Worm (Caenorhabditis elegans) whole organism, L1 larva: ENCODE data around the gene cpna-1.

Experiments used
- C34B4.2 ChIP-seq: sonication (generic microtip); optimal IDR thresholded peaks from 2 replicates; lab custom pipeline; 2017; ENCODE audit warnings: mild to moderate bottlenecking, missing genetic modification characterization, missing compliant biosample characterization
- F16B12.6 ChIP-seq: fragments of 150-350 bp; optimal IDR thresholded peaks from 2 replicates; lab custom pipeline; 2014; ENCODE audit warnings: missing biosample characterization, missing genetic modification characterization
- Y116A8C.19 ChIP-seq: sonication (generic microtip); optimal IDR thresholded peaks from 2 replicates; lab custom pipeline; 2016; ENCODE audit warnings: missing compliant biosample characterization, missing genetic modification characterization, borderline replicate concordance
- alr-1 ChIP-seq: fragments of 200-800 bp; sonication (Bioruptor generic); optimal IDR thresholded peaks from 2 replicates; lab custom pipeline; 2018; ENCODE audit warnings: borderline replicate concordance, mild to moderate bottlenecking, missing genetic modification characterization, missing compliant biosample characterization
- ama-1 ChIP-seq: fragments of 150-350 bp; optimal IDR thresholded peaks from 2 replicates; lab custom pipeline; 2014
- blmp-1 ChIP-seq: fragments of 150-350 bp; optimal IDR thresholded peaks from 2 replicates; lab custom pipeline; 2014; ENCODE audit warnings: missing biosample characterization, missing genetic modification characterization
- ceh-82 ChIP-seq, 3 experiments: fragments of 150-350 bp in 1 of 3; sonication (generic microtip) in 2 of 3; optimal IDR thresholded peaks; 2 replicates each; lab custom pipeline; 2014 to 2017; ENCODE audit warnings: missing biosample characterization in 3 of 3, missing genetic modification characterization in 3 of 3
- ceh-90 ChIP-seq: sonication (generic microtip); optimal IDR thresholded peaks from 2 replicates; lab custom pipeline; 2016; ENCODE audit warnings: missing genetic modification characterization, missing compliant biosample characterization
- ces-1 ChIP-seq: fragments of 150-350 bp; optimal IDR thresholded peaks from 2 replicates; lab custom pipeline; 2014; ENCODE audit warnings: missing biosample characterization, missing genetic modification reagents, missing genetic modification characterization
- dsc-1 ChIP-seq: sonication (generic microtip); optimal IDR thresholded peaks from 2 replicates; lab custom pipeline; 2016; ENCODE audit warnings: mild to moderate bottlenecking, missing genetic modification characterization, missing compliant biosample characterization
- efl-1 ChIP-seq, 4 experiments: fragments of 150-350 bp; optimal IDR thresholded peaks in 3 of 4; peaks in 1 of 4; 1 replicate in 1 of 4; 2 replicates in 3 of 4; lab custom pipeline; 2014; ENCODE audit warnings: missing biosample characterization in 2 of 4, missing genetic modification characterization in 2 of 4, missing genetic modification reagents in 2 of 4
- egl-27 ChIP-seq, 2 experiments: fragments of 150-350 bp in 1 of 2; sonication (generic microtip); optimal IDR thresholded peaks; 3 replicates each; lab custom pipeline; 2017 to 2018; ENCODE audit warnings: missing biosample characterization in 2 of 2, missing genetic modification characterization in 2 of 2, missing genetic modification reagents in 2 of 2
- fkh-4 ChIP-seq: sonication (generic microtip); optimal IDR thresholded peaks from 2 replicates; lab custom pipeline; 2016; ENCODE audit warnings: missing compliant biosample characterization, missing genetic modification characterization, borderline replicate concordance
- grh-1 ChIP-seq: fragments of 200-800 bp; sonication (Bioruptor generic); IDR thresholded peaks from 2 replicates; pipeline ENCODE4 v1.3.6; 2022; ENCODE audit warnings: missing genetic modification reagents, missing genetic modification characterization, missing compliant biosample characterization
- hlh-17 ChIP-seq: fragments of 200-800 bp; sonication (Bioruptor generic); optimal IDR thresholded peaks from 2 replicates; lab custom pipeline; 2018; ENCODE audit warnings: missing genetic modification characterization, mild to moderate bottlenecking, missing compliant biosample characterization, moderate library complexity, borderline replicate concordance
- hpl-2 ChIP-seq: fragments of 150-350 bp; optimal IDR thresholded peaks from 2 replicates; lab custom pipeline; 2014; ENCODE audit warnings: missing biosample characterization, missing genetic modification reagents, missing genetic modification characterization
- irx-1 ChIP-seq: sonication (generic microtip); optimal IDR thresholded peaks from 2 replicates; lab custom pipeline; 2016; ENCODE audit warnings: missing genetic modification characterization, missing compliant biosample characterization
- isw-1 ChIP-seq: fragments of 200-800 bp; sonication (Bioruptor generic); IDR thresholded peaks from 2 replicates; pipeline ENCODE4 v1.3.6; 2022; ENCODE audit warnings: missing genetic modification characterization, missing compliant biosample characterization
- lin-35 ChIP-seq, 2 experiments: fragments of 150-350 bp; optimal IDR thresholded peaks; 2 replicates each; lab custom pipeline; 2014; ENCODE audit warnings: missing biosample characterization in 2 of 2, missing genetic modification characterization in 2 of 2, missing genetic modification reagents in 2 of 2
- mab-9 ChIP-seq: fragments of 200-800 bp; sonication (Bioruptor generic); IDR thresholded peaks from 2 replicates; pipeline ENCODE4 v1.3.6; 2022; ENCODE audit warnings: missing genetic modification reagents, missing genetic modification characterization, missing compliant biosample characterization
- mdl-1 ChIP-seq, 2 experiments: fragments of 150-350 bp; optimal IDR thresholded peaks; 2 replicates each; lab custom pipeline; 2014 to 2017; ENCODE audit warnings: missing biosample characterization in 2 of 2, missing genetic modification characterization in 2 of 2, inconsistent platforms in 1 of 2
- mef-2 ChIP-seq: fragments of 150-350 bp; optimal IDR thresholded peaks from 2 replicates; lab custom pipeline; 2014; ENCODE audit warnings: missing biosample characterization, missing genetic modification characterization
- nhr-12 ChIP-seq: sonication (generic microtip); optimal IDR thresholded peaks from 2 replicates; lab custom pipeline; 2017; ENCODE audit warnings: missing biosample characterization, missing genetic modification characterization
- nhr-19 ChIP-seq: fragments of 200-800 bp; sonication (Bioruptor generic); conservative IDR thresholded peaks from 2 replicates; pipeline ENCODE4 v1.3.6; 2022; ENCODE audit warnings: missing genetic modification characterization, missing compliant biosample characterization
- nhr-20 ChIP-seq: sonication (generic microtip); optimal IDR thresholded peaks from 2 replicates; lab custom pipeline; 2016; ENCODE audit warnings: mild to moderate bottlenecking, missing genetic modification characterization, missing compliant biosample characterization
- nhr-28 ChIP-seq: fragments of 150-350 bp; optimal IDR thresholded peaks from 2 replicates; lab custom pipeline; 2014; ENCODE audit warnings: missing biosample characterization, missing genetic modification characterization
- nhr-71 ChIP-seq: sonication (generic microtip); optimal IDR thresholded peaks from 2 replicates; lab custom pipeline; 2016; ENCODE audit warnings: mild to moderate bottlenecking, missing genetic modification characterization, moderate library complexity, missing compliant biosample characterization
- nhr-76 ChIP-seq: sonication (generic microtip); optimal IDR thresholded peaks from 2 replicates; lab custom pipeline; 2017; ENCODE audit warnings: missing biosample characterization, missing genetic modification characterization
- nhr-77 ChIP-seq: fragments of 150-350 bp; optimal IDR thresholded peaks from 2 replicates; lab custom pipeline; 2014; ENCODE audit warnings: missing biosample characterization, missing genetic modification characterization
- nhr-84 ChIP-seq: sonication (generic microtip); optimal IDR thresholded peaks from 2 replicates; lab custom pipeline; 2017; ENCODE audit warnings: missing biosample characterization, missing genetic modification characterization
- nhr-85 ChIP-seq: sonication (generic microtip); peaks from one replicate; lab custom pipeline; 2016; ENCODE audit warnings: missing genetic modification characterization, inconsistent platforms, missing compliant biosample characterization
- nhr-90 ChIP-seq: sonication (generic microtip); optimal IDR thresholded peaks from 2 replicates; lab custom pipeline; 2016; ENCODE audit warnings: mild to moderate bottlenecking, missing genetic modification characterization, missing compliant biosample characterization; ENCODE audit not compliant: poor library complexity
- pax-3 ChIP-seq: fragments of 200-800 bp; sonication (Bioruptor generic); optimal IDR thresholded peaks from 2 replicates; lab custom pipeline; 2018; ENCODE audit warnings: mild to moderate bottlenecking, missing genetic modification characterization, moderate library complexity, missing compliant biosample characterization
- rnt-1 ChIP-seq: sonication (generic microtip); optimal IDR thresholded peaks from 2 replicates; lab custom pipeline; 2016; ENCODE audit warnings: mild to moderate bottlenecking, missing genetic modification characterization, moderate library complexity, missing compliant biosample characterization
- skn-1 ChIP-seq: fragments of 150-350 bp; optimal IDR thresholded peaks from 2 replicates; lab custom pipeline; 2014; ENCODE audit warnings: missing biosample characterization, missing genetic modification characterization
- snpc-4 ChIP-seq: fragments of 150-350 bp; optimal IDR thresholded peaks from 2 replicates; lab custom pipeline; 2014; ENCODE audit warnings: missing biosample characterization, missing genetic modification characterization
- sox-4 ChIP-seq: sonication (generic microtip); optimal IDR thresholded peaks from 2 replicates; lab custom pipeline; 2016; ENCODE audit warnings: missing genetic modification characterization, missing compliant biosample characterization
- swsn-7 ChIP-seq: sonication (generic microtip); optimal IDR thresholded peaks from 2 replicates; lab custom pipeline; 2016; ENCODE audit warnings: missing genetic modification characterization, missing compliant biosample characterization
- unc-130 ChIP-seq: fragments of 150-350 bp; optimal IDR thresholded peaks from 2 replicates; lab custom pipeline; 2017; ENCODE audit warnings: missing biosample characterization, missing genetic modification characterization, inconsistent platforms
- unc-30 ChIP-seq: sonication (generic microtip); optimal IDR thresholded peaks from 2 replicates; lab custom pipeline; 2017; ENCODE audit warnings: missing biosample characterization, missing genetic modification characterization
- unc-62 ChIP-seq: fragments of 150-350 bp; optimal IDR thresholded peaks from 2 replicates; lab custom pipeline; 2014; ENCODE audit warnings: missing biosample characterization, missing genetic modification reagents, missing genetic modification characterization
- unc-86 ChIP-seq: sonication (generic microtip); optimal IDR thresholded peaks from 2 replicates; lab custom pipeline; 2016; ENCODE audit warnings: missing genetic modification characterization, missing compliant biosample characterization
- vab-15 ChIP-seq: sonication (generic microtip); optimal IDR thresholded peaks from 2 replicates; lab custom pipeline; 2017; ENCODE audit warnings: missing genotype, mild to moderate bottlenecking, missing genetic modification characterization, missing compliant biosample characterization
- zag-1 ChIP-seq: fragments of 150-350 bp; optimal IDR thresholded peaks from 2 replicates; lab custom pipeline; 2014; ENCODE audit warnings: missing biosample characterization, missing genetic modification characterization
- ztf-4 ChIP-seq: fragments of 150-350 bp; optimal IDR thresholded peaks from 2 replicates; lab custom pipeline; 2014; ENCODE audit warnings: missing biosample characterization, missing genetic modification characterization

Gene cpna-1

DNA sequence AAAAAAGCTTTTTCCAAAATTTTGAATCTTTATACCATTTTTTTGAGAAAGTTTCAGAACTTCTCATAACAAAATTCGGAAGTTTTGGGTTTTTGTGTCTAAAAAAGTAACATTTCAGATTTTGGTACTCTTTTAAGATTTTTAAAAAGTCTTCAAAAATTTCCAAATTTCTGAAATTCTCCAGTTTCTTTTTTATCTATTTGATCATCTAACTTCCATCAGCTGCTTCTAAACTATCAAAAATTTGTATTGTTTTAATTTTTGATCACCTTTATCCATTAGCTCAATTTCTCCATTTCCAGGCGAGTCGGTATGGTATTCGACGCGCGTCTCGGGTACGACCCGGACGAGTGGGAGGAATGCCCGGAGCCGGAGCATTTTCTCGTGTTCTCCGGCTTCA lies at the start of gene cpna-1:
Gene cpna-1, plus strand, starts transcription at position 301 of the 400 bp plus-strand sequence.
- TF ChIP-seq nhr-85 (tag; lab: Kevin White, UChicago) = no peak
- TF ChIP-seq nhr-71 (tag; lab: Kevin White, UChicago) = no peak
- TF ChIP-seq F16B12.6 (tag; lab: Kevin White, UChicago) = no peak
- no peak for TF ChIP-seq zag-1 (tag; lab: Kevin White, UChicago)
- TF ChIP-seq nhr-77 (tag; lab: Kevin White, UChicago) = no peak
- no peak for TF ChIP-seq rnt-1 (tag; lab: Kevin White, UChicago)
- TF ChIP-seq unc-86 (tag; lab: Kevin White, UChicago) = no peak
- no peak for TF ChIP-seq vab-15 (tag; lab: Kevin White, UChicago)
- TF ChIP-seq unc-130 (tag; lab: Kevin White, UChicago) = no peak
- no peak for TF ChIP-seq ceh-90 (tag; lab: Kevin White, UChicago)
- no peak for TF ChIP-seq skn-1 (tag; lab: Kevin White, UChicago)

DNA sequence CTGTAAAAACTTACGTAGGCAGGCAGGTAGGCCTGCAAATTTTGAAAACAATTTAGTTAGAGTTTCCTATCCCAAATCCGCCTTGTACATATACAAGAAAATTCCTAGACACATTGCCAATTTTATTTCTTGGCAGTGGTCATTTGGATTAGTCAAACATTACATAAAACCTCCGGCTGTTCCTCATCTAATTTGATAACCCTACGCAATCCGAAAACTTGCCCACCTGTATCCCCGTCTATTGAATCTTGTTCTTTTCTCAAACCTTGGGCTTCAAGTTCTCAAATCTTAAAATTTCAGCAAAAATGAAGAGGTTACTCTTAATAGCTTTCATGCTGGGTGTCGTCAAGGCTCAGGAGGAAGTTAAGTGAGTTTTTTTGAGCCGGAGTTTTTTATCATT lies 40.4 kb upstream of the cpna-1 start, which contains the start of gene F56D3.1:
Gene F56D3.1, plus strand, starts transcription at position 301 of the 400 bp plus-strand sequence.
- TF ChIP-seq alr-1 (tag; lab: Kevin White, UChicago) (no peak), unc-62 (no peak), grh-1 (GFP tag; lab: Robert Waterston, UW) (no peak), hlh-17 (GFP tag; lab: Kevin White, UChicago) (no peak), mab-9 (GFP tag; lab: Robert Waterston, UW) (no peak), snpc-4 (tag; lab: Kevin White, UChicago) (no peak), ces-1 (no peak), unc-30 (tag; lab: Kevin White, UChicago) (no peak), nhr-12 (no peak), C34B4.2 (tag; lab: Kevin White, UChicago) (no peak), irx-1 (tag; lab: Kevin White, UChicago) (no peak), ztf-4 (tag; lab: Kevin White, UChicago) (no peak), ceh-82 (tag; optimal IDR thresholded peaks at IDR 0.05; lab: Kevin White, UChicago) (no peak), ceh-90 (tag; lab: Kevin White, UChicago) (no peak), mef-2 (tag; lab: Kevin White, UChicago) (no peak), zag-1 (tag; lab: Kevin White, UChicago) (no peak), pax-3 (no peak), unc-130 (tag; lab: Kevin White, UChicago) (no peak), fkh-4 (no peak), dsc-1 (no peak)

DNA sequence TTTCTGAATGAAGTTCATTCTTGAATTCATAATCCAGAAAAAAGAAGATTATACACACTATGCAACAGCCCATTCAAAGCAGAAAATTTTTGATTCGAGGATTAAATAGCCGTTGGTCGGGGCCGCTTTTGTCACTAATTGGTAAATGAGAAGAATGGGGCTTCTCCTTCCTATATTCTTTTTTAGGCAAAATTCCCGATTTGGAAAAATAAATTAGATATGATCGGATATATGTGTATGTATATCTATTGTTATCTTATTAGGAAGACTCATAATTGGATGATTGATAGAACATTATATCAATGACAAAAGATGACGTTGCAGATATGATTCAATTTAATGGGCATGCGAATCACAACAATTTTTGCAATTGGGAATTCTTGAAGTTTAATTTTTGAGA lies 36.3 kb upstream of the cpna-1 start:
- TF ChIP-seq dsc-1 = peak; percentile 93
- TF ChIP-seq mab-9 (GFP tag; lab: Robert Waterston, UW) = no peak
- TF ChIP-seq swsn-7 (tag; lab: Kevin White, UChicago) = no peak
- TF ChIP-seq efl-1 (optimal IDR thresholded peaks at IDR 0.05; lab: Kevin White, UChicago) = no peak
- TF ChIP-seq efl-1 (GFP tag; optimal IDR thresholded peaks at IDR 0.05 in 1 of 2; lab: Kevin White, UChicago) = peak in 1 of 2 experiments; percentile 31

DNA sequence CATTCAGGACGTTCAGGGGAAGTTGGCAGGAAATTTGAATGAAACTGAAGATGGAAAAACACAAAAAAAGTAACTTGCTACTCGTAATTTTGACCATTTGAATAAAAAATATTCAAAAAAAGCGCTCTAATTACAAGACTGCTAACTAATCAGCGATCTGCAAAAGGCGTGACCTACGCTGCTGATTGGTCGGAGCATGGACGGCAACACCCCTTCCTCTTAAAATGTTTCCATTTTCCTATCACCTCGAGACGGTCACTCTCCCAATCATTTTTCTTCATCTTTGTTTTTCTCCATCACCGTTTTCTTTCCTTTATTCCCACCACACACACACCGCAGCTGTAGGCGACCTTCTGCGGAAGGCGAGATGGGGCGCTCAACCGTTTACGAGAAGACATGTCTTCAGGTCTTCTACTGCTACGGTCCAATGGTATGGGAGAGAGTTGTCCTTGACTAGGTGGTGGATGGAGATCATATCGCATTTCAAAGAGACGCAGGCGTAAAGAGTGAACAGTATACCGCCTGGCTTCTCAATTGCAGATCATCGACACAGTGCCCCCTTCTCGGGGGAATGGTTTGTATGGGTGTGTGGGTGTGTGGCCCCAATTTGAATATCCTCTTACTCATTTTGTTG lies 34.8 kb upstream of the cpna-1 start:
- TF ChIP-seq nhr-76 (tag; lab: Kevin White, UChicago) = no peak
- TF ChIP-seq lin-35 (GFP tag; optimal IDR thresholded peaks at IDR 0.05; lab: Kevin White, UChicago) = peak in 1 of 2 experiments; percentile 21
- TF ChIP-seq sox-4 (tag; lab: Kevin White, UChicago) = no peak
- no peak for TF ChIP-seq ama-1 (lab: Kevin White, UChicago)
- peak in 1 of 2 experiments; percentile 11 for TF ChIP-seq mdl-1 (tag; optimal IDR thresholded peaks at IDR 0.05; lab: Kevin White, UChicago)
- TF ChIP-seq efl-1 (optimal IDR thresholded peaks at IDR 0.05; lab: Kevin White, UChicago) = no peak
- peak; percentile 3 to 50 for TF ChIP-seq efl-1 (GFP tag; optimal IDR thresholded peaks at IDR 0.05 in 1 of 2; lab: Kevin White, UChicago)
- no peak for TF ChIP-seq hpl-2 (GFP tag; lab: Kevin White, UChicago)
- no peak for TF ChIP-seq vab-15 (tag; lab: Kevin White, UChicago)
- no peak for TF ChIP-seq nhr-28
- TF ChIP-seq nhr-19 (GFP tag; lab: Robert Waterston, UW) = 0 out of 2 replicates have a peak, but pooled peaks have one; percentile 15
- TF ChIP-seq nhr-20 (tag; lab: Kevin White, UChicago) = peak; percentile 40
- TF ChIP-seq egl-27 (tag; optimal IDR thresholded peaks at IDR 0.05; lab: Kevin White, UChicago) = no peak
- TF ChIP-seq nhr-71 (tag; lab: Kevin White, UChicago) = peak; percentile 31
- TF ChIP-seq isw-1 (GFP tag; lab: Robert Waterston, UW) = no peak
- TF ChIP-seq fkh-4 = no peak
- TF ChIP-seq Y116A8C.19 (tag; lab: Kevin White, UChicago) = no peak
- TF ChIP-seq blmp-1 = peak; percentile 78
- TF ChIP-seq nhr-90 (tag; lab: Kevin White, UChicago) = peak; percentile 26
- no peak for TF ChIP-seq nhr-84
- no peak for TF ChIP-seq unc-86 (tag; lab: Kevin White, UChicago)
- TF ChIP-seq rnt-1 (tag; lab: Kevin White, UChicago) = peak; percentile 22
- TF ChIP-seq unc-30 (tag; lab: Kevin White, UChicago) = no peak
